Fruit fly (Drosophila melanogaster): ENCODE data around the gene CG34404.

dm6 chr3R:15409772-15410688 lies 42.6 kb upstream of the CG34404 start:
- TF ChIP-seq CG17806 (tag; optimal IDR thresholded peaks at IDR 0.05) = no peak
- peak; percentile 71; the same call in 2 of the 3 replicates for TF ChIP-seq CG4496 (GFP tag; IDR thresholded peaks at IDR 0.05)
- peak; percentile 62 for TF ChIP-seq Ets98B (GFP tag; IDR thresholded peaks at IDR 0.05)
